Worm (Caenorhabditis elegans) whole organism, L4 larva: ENCODE results near the gene F13C5.2.

ENCODE experiments used
- D1046.2 ChIP-seq: fragments of 200-800 bp; sonication (Bioruptor generic); IDR thresholded peaks from 2 replicates; pipeline ENCODE4 v1.3.6; 2022; ENCODE audit warnings: missing genetic modification characterization, missing compliant biosample characterization
- Y48G9A.11 ChIP-seq: fragments of 200-800 bp; sonication (Bioruptor generic); IDR thresholded peaks from 2 replicates; pipeline ENCODE4 v1.3.6; 2022; ENCODE audit warnings: missing genetic modification reagents, missing genetic modification characterization, missing compliant biosample characterization
- ama-1 ChIP-seq: fragments of 150-350 bp; optimal IDR thresholded peaks from 2 replicates; lab custom pipeline; 2014; ENCODE audit warnings: inconsistent platforms, mixed read lengths
- ces-1 ChIP-seq: fragments of 150-350 bp; sonication (generic microtip); optimal IDR thresholded peaks from 4 replicates; lab custom pipeline; 2014; ENCODE audit warnings: missing biosample characterization, missing genetic modification reagents, missing genetic modification characterization
- dmd-6 ChIP-seq: fragments of 200-800 bp; sonication (Bioruptor generic); IDR thresholded peaks from 2 replicates; pipeline ENCODE4 v1.3.6; 2022; ENCODE audit warnings: missing genetic modification reagents, missing genetic modification characterization, missing compliant biosample characterization
- dpl-1 ChIP-seq: fragments of 150-350 bp; optimal IDR thresholded peaks from 2 replicates; lab custom pipeline; 2014; ENCODE audit warnings: missing biosample characterization, missing genetic modification reagents, missing genetic modification characterization
- dve-1 ChIP-seq: sonication (generic microtip); optimal IDR thresholded peaks from 2 replicates; lab custom pipeline; 2017; ENCODE audit warnings: antibody characterized with exemption, mild to moderate bottlenecking, missing genetic modification characterization, missing compliant biosample characterization; ENCODE audit not compliant: insufficient read depth
- lin-15B ChIP-seq: fragments of 150-350 bp; sonication (generic microtip); optimal IDR thresholded peaks from 3 replicates; lab custom pipeline; 2014; ENCODE audit warnings: missing biosample characterization, missing genetic modification characterization
- nhr-28 ChIP-seq: fragments of 150-350 bp; optimal IDR thresholded peaks from 2 replicates; lab custom pipeline; 2014; ENCODE audit warnings: missing biosample characterization, missing genetic modification characterization
- pha-4 ChIP-seq, 2 experiments: fragments of 150-350 bp in 1 of 2; fragments of 200-800 bp in 1 of 2; sonication (Bioruptor generic) in 1 of 2; IDR thresholded peaks in 1 of 2; optimal IDR thresholded peaks in 1 of 2; 2 replicates each; pipeline versions ENCODE4 v1.3.6 to Lab custom; 2014 to 2022; ENCODE audit warnings: missing genetic modification characterization in 2 of 2, missing genetic modification reagents in 2 of 2, missing biosample characterization in 1 of 2, missing compliant biosample characterization in 1 of 2
- snpc-4 ChIP-seq: fragments of 150-350 bp; optimal IDR thresholded peaks from 2 replicates; lab custom pipeline; 2014; ENCODE audit warnings: missing biosample characterization, missing genetic modification characterization
- unc-130 ChIP-seq: sonication (generic microtip); optimal IDR thresholded peaks from 2 replicates; lab custom pipeline; 2016; ENCODE audit warnings: missing genetic modification reagents, missing genetic modification characterization, missing compliant biosample characterization

DNA sequence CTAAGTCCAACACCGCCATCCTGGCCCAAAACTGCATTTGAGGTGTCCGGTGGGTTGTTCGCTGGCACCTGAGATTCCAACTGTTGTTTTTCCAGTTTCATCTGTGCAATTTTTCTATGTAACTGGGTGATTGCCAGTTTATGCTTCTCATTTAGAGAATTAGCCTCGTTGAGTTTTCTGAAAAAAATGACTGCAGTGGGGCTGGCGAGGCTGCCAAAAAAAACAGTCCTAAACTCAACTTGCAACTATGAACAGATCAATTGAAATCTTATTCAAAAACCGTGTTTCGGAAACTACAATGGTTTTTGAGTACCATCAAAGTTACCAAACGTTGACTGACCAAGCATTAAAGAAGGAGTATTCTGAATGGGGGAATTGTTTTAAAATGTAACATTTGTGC is 39.9 kb upstream of the F13C5.2 start, which contains the start of gene F57C12.6:
- TF ChIP-seq ama-1 (lab: Kevin White, UChicago), result no peak
- TF ChIP-seq nhr-28 (tag; lab: Kevin White, UChicago), result no peak
- TF ChIP-seq D1046.2 (GFP tag; lab: Robert Waterston, UW), result no peak
- TF ChIP-seq unc-130 (GFP tag; lab: Kevin White, UChicago), result no peak
- TF ChIP-seq dve-1, result no peak
- no peak for TF ChIP-seq dpl-1
- no peak for TF ChIP-seq dmd-6
- no peak for TF ChIP-seq Y48G9A.11 (GFP tag; lab: Robert Waterston, UW)
- TF ChIP-seq lin-15B (tag; lab: Kevin White, UChicago), result no peak
- TF ChIP-seq pha-4 (GFP tag; IDR thresholded peaks at IDR 0.05; lab: Robert Waterston, UW), result no peak
- no peak for TF ChIP-seq pha-4 (tag; optimal IDR thresholded peaks at IDR 0.05; lab: Kevin White, UChicago)
- TF ChIP-seq ces-1 (GFP tag; lab: Kevin White, UChicago), result no peak
- TF ChIP-seq snpc-4 (tag; lab: Kevin White, UChicago), result no peak
